Worm (Caenorhabditis elegans): ENCODE data around the gene ddo-2.
A peak's percentile ranks its signal among the peaks of the same experiment; 100 is the strongest.

ddo-2 gene

DNA sequence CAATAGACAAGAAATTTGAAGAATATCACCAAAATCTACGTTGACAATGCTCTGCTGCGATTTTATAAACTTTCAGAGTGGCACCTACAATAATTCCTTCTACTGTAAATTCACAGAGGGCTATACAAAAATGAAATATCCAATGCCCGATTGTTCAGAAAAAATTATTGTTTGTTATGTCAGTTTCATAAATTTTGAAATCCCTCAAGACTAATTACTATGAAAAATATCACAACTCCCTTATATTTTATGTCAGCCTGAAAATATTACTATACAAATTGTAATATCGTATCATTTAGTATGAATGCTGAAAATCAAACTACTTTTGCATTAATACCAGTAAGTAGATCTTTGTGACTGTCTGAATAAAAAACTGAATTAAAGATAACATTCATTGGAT lies 34.9 kb downstream of the ddo-2 start, which contains the start of gene srx-60:
TSS of gene srx-60 (plus strand) at position 301 of the 400 bp plus-strand sequence.
- TF ChIP-seq sox-4 (tag; optimal IDR thresholded peaks at IDR 0.05) (no peak), unc-86 (tag; optimal IDR thresholded peaks at IDR 0.05) (no peak), nhr-20 (tag; optimal IDR thresholded peaks at IDR 0.05) (no peak)

- no peak for TF ChIP-seq efl-1 (optimal IDR thresholded peaks at IDR 0.05)
- TF ChIP-seq efl-1 (GFP tag; optimal IDR thresholded peaks at IDR 0.05 in 1 of 2) = peak in 1 of 2 experiments; percentile 4
- no peak for TF ChIP-seq ces-1 (GFP tag; optimal IDR thresholded peaks at IDR 0.05)
Measured at ce11 chrV:7400095-7400494, 35.4 kb downstream of the ddo-2 start, which contains the start of gene cnc-9. cnc-9 (minus strand) TSS chrV:7400195.

DNA sequence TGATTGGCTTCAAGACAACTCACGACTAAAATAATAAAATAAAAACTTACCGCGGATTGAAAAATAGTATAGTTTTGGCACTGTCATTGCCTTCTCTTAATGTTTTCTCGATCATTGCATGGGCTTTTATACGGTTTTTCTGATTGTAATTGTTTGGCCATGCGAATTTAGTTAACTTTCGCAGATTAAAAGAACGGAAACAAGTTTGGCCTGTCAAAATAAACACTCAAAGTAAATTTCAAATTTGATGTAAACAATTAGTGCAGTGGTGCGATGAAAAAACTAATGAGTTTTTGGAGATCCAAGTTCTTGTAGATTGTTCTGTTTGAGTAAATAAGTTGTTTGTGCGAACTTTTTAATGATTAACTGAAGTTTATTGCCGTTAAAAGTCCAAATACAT lies 36.3 kb downstream of the ddo-2 start, which contains the start of gene gst-41:
TSS of gene gst-41 (minus strand) at position 101 of the 400 bp plus-strand sequence.
- TF ChIP-seq lin-13 (GFP tag; optimal IDR thresholded peaks at IDR 0.05) (no peak), grh-1 (GFP tag; IDR thresholded peaks at IDR 0.05) (no peak), pqm-1 (tag; optimal IDR thresholded peaks at IDR 0.05) (no peak), fkh-8 (tag; optimal IDR thresholded peaks at IDR 0.05) (no peak)

DNA sequence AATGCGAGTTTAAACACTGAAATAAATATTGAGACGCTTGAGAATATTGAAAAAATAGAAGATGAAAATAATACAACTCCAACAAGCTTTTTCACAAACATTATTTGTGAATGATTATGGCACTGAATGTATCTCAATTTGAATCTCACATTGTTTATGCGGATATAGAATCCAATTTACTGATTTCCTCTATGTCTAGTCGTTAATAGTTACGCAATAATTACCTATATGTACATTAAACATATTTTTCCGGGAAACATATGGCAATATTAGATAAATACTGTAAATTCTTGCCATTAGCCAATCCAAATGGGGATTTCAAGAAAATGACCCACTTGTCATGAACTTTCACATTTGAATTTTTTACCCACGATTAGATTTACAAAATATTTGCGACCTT lies 40.1 kb downstream of the ddo-2 start, which contains the start of gene srx-9:
TSS of gene srx-9 (minus strand) at position 101 of the 400 bp plus-strand sequence.
- TF ChIP-seq egl-27 (tag; optimal IDR thresholded peaks at IDR 0.05) (no peak), swsn-7 (tag; optimal IDR thresholded peaks at IDR 0.05) (no peak), nhr-71 (tag; optimal IDR thresholded peaks at IDR 0.05) (no peak), unc-86 (tag; optimal IDR thresholded peaks at IDR 0.05) (no peak), lir-3 (tag; optimal IDR thresholded peaks at IDR 0.05; ENCODE audit: poor library complexity) (no peak), nhr-84 (tag; optimal IDR thresholded peaks at IDR 0.05) (no peak), efl-3 (GFP tag; optimal IDR thresholded peaks at IDR 0.05) (no peak), nhr-28 (tag; optimal IDR thresholded peaks at IDR 0.05) (no peak), lin-39 (tag; optimal IDR thresholded peaks at IDR 0.05) (no peak), elt-2 (tag; optimal IDR thresholded peaks at IDR 0.05) (no peak), fkh-8 (tag; optimal IDR thresholded peaks at IDR 0.05) (no peak), tbx-2 (tag; optimal IDR thresholded peaks at IDR 0.05) (no peak), snpc-4 (tag; optimal IDR thresholded peaks at IDR 0.05) (no peak), dpl-1 (GFP tag; optimal IDR thresholded peaks at IDR 0.05) (no peak), nhr-12 (tag; optimal IDR thresholded peaks at IDR 0.05) (no peak), ceh-88 (GFP tag; IDR thresholded peaks at IDR 0.05) (no peak), grh-1 (GFP tag; IDR thresholded peaks at IDR 0.05) (no peak), fos-1 (tag; optimal IDR thresholded peaks at IDR 0.05) (no peak), efl-1 (optimal IDR thresholded peaks at IDR 0.05) (no peak), efl-1 (GFP tag; optimal IDR thresholded peaks at IDR 0.05 in 1 of 2) (no peak), C34B4.2 (tag; optimal IDR thresholded peaks at IDR 0.05) (no peak)

DNA sequence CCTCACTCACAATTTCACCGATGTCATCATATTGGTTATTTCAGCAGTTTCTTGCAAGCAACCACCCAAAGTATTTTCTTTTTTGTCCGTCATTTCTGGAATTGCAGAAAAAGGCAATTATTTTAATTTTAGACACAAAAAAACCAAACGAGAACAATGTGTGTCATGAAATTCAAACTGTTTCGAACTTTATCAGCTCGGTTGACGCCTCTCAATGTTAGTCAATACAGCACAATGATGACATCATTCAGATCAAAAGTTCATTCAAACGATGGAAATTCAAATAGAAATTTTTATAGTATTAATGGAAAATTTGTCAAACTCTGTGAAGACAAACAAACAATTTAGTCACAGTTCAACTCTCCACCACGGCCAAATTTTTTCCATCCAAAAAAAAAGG lies 43.6 kb downstream of the ddo-2 start, which contains the start of gene fbxa-105:
TSS of gene fbxa-105 (minus strand) at position 97 of the 400 bp plus-strand sequence.
- TF ChIP-seq lin-13 (GFP tag; optimal IDR thresholded peaks at IDR 0.05) = no peak
- TF ChIP-seq efl-1 (optimal IDR thresholded peaks at IDR 0.05) = no peak
- TF ChIP-seq efl-1 (GFP tag; optimal IDR thresholded peaks at IDR 0.05 in 1 of 2) = peak in 1 of 2 experiments; percentile 19
- TF ChIP-seq elt-2 (tag; optimal IDR thresholded peaks at IDR 0.05) = peak; percentile 3

- TF ChIP-seq aha-1 (tag; optimal IDR thresholded peaks at IDR 0.05) = no peak
- TF ChIP-seq dpl-1 (GFP tag; optimal IDR thresholded peaks at IDR 0.05) = no peak
- TF ChIP-seq fkh-8 (tag; optimal IDR thresholded peaks at IDR 0.05) = no peak
- no peak for TF ChIP-seq ama-1 (optimal IDR thresholded peaks at IDR 0.05)
- no peak for TF ChIP-seq elt-3 (tag; optimal IDR thresholded peaks at IDR 0.05)
- no peak for TF ChIP-seq fkh-4 (tag; optimal IDR thresholded peaks at IDR 0.05; ENCODE audit: borderline replicate concordance)
- no peak for TF ChIP-seq unc-130 (tag; optimal IDR thresholded peaks at IDR 0.05)
- TF ChIP-seq snu-23 (GFP tag; optimal IDR thresholded peaks at IDR 0.05) = no peak
- TF ChIP-seq grh-1 (GFP tag; IDR thresholded peaks at IDR 0.05) = no peak
- TF ChIP-seq nhr-237 (tag; optimal IDR thresholded peaks at IDR 0.05) = no peak
- TF ChIP-seq Y116A8C.19 (tag; optimal IDR thresholded peaks at IDR 0.05; ENCODE audit: borderline replicate concordance) = no peak
- TF ChIP-seq sox-4 (tag; optimal IDR thresholded peaks at IDR 0.05) = no peak
- no peak for TF ChIP-seq skn-1 (tag; optimal IDR thresholded peaks at IDR 0.05)
- TF ChIP-seq lin-35 (GFP tag; optimal IDR thresholded peaks at IDR 0.05) = no peak
- TF ChIP-seq tbx-2 (tag; optimal IDR thresholded peaks at IDR 0.05) = no peak
- no peak for TF ChIP-seq ceh-63 (GFP tag; optimal IDR thresholded peaks at IDR 0.05)
- no peak for TF ChIP-seq swsn-7 (tag; optimal IDR thresholded peaks at IDR 0.05)
- no peak for TF ChIP-seq blmp-1 (tag; optimal IDR thresholded peaks at IDR 0.05)
- TF ChIP-seq C04F5.9 (tag; optimal IDR thresholded peaks at IDR 0.05) = no peak
- no peak for TF ChIP-seq nhr-71 (tag; optimal IDR thresholded peaks at IDR 0.05)
Measured at ce11 chrV:7389771-7390170, 45.7 kb downstream of the ddo-2 start, which contains the start of gene C02H6.1. C02H6.1 (minus strand) TSS chrV:7389871.

Measured in whole organism, L1 larva.